Worm (Caenorhabditis elegans): Measurements from ENCODE around the gene cutl-24.

The cutl-24 gene

ce11 chrIV:125881-126781, 38.7 kb upstream of the cutl-24 start, which contains the start of the genes grld-1 and cox-6C (continued):
- peak; percentile 67 for TF ChIP-seq tbx-2 (tag; optimal IDR thresholded peaks at IDR 0.05)

- TF ChIP-seq nhr-85 (tag) = peak; percentile 27
- no peak for TF ChIP-seq irx-1 (tag; optimal IDR thresholded peaks at IDR 0.05)
- TF ChIP-seq lin-14 (GFP tag; optimal IDR thresholded peaks at IDR 0.05) = peak; percentile 58
Observed at ce11 chrIV:128525-128924, 36.4 kb upstream of the cutl-24 start.

ce11 chrIV:130150-130549, 34.7 kb upstream of the cutl-24 start:
- TF ChIP-seq lsy-2 (tag; optimal IDR thresholded peaks at IDR 0.05) (peak in 1 of 2 experiments; percentile 11), pax-3 (tag; optimal IDR thresholded peaks at IDR 0.05) (no peak), lin-14 (GFP tag; optimal IDR thresholded peaks at IDR 0.05) (peak; percentile 5), ces-1 (GFP tag; optimal IDR thresholded peaks at IDR 0.05) (no peak)

- TF ChIP-seq lsy-2 (tag; optimal IDR thresholded peaks at IDR 0.05) = peak in 1 of 2 experiments; percentile 40
- peak; percentile 42 for TF ChIP-seq nhr-47 (tag; optimal IDR thresholded peaks at IDR 0.05)
- peak in 1 of 3 experiments; percentile 12 for TF ChIP-seq dpl-1 (GFP tag; optimal IDR thresholded peaks at IDR 0.05)
- TF ChIP-seq zag-1 (tag; optimal IDR thresholded peaks at IDR 0.05) = no peak
- peak in 1 of 3 experiments; percentile 25 for TF ChIP-seq ceh-82 (tag; optimal IDR thresholded peaks at IDR 0.05)
- TF ChIP-seq sox-4 (tag; optimal IDR thresholded peaks at IDR 0.05) = peak; percentile 37
- no peak for TF ChIP-seq pax-3 (tag; optimal IDR thresholded peaks at IDR 0.05)
- no peak for TF ChIP-seq ztf-4 (tag; optimal IDR thresholded peaks at IDR 0.05)
- peak; percentile 33 for TF ChIP-seq swsn-7 (tag; optimal IDR thresholded peaks at IDR 0.05)
- TF ChIP-seq aly-2 (tag; optimal IDR thresholded peaks at IDR 0.05) = no peak
- TF ChIP-seq ets-5 (GFP tag; IDR thresholded peaks at IDR 0.05) = no peak
- peak; percentile 73 for TF ChIP-seq lin-14 (GFP tag; optimal IDR thresholded peaks at IDR 0.05)
- peak; percentile 73 for TF ChIP-seq fkh-8 (tag; optimal IDR thresholded peaks at IDR 0.05)
- TF ChIP-seq mab-9 (GFP tag; IDR thresholded peaks at IDR 0.05) = no peak
- TF ChIP-seq lin-35 (GFP tag; optimal IDR thresholded peaks at IDR 0.05) = peak in 1 of 2 experiments; percentile 4
- peak; percentile 32 for TF ChIP-seq nhr-71 (tag; optimal IDR thresholded peaks at IDR 0.05)
- TF ChIP-seq tbx-2 (tag; optimal IDR thresholded peaks at IDR 0.05) = peak; percentile 18
- peak; percentile 61 for TF ChIP-seq unc-86 (tag; optimal IDR thresholded peaks at IDR 0.05)
- peak; percentile 67 for TF ChIP-seq egl-13 (tag; optimal IDR thresholded peaks at IDR 0.05)
- peak; percentile 39 for TF ChIP-seq dsc-1 (tag; optimal IDR thresholded peaks at IDR 0.05)
- TF ChIP-seq elt-2 (tag; optimal IDR thresholded peaks at IDR 0.05) = no peak
- TF ChIP-seq xbp-1 (tag; optimal IDR thresholded peaks at IDR 0.05) = peak; percentile 49
Observed at ce11 chrIV:132095-132494, 32.8 kb upstream of the cutl-24 start, which contains the start of gene daf-1. daf-1 (plus strand) TSS chrIV:132416.

ce11 chrIV:133968-134367, 30.9 kb upstream of the cutl-24 start:
- no peak for TF ChIP-seq dpl-1 (GFP tag; optimal IDR thresholded peaks at IDR 0.05)
- TF ChIP-seq nhr-47 (tag; optimal IDR thresholded peaks at IDR 0.05) = peak; percentile 33
- TF ChIP-seq dsc-1 (tag; optimal IDR thresholded peaks at IDR 0.05) = peak; percentile 83
- no peak for TF ChIP-seq lin-39 (tag; optimal IDR thresholded peaks at IDR 0.05)
- TF ChIP-seq egl-13 (tag; optimal IDR thresholded peaks at IDR 0.05) = peak; percentile 53
- TF ChIP-seq fkh-8 (tag; optimal IDR thresholded peaks at IDR 0.05) = peak; percentile 55

ce11 chrIV:139652-140051, 25.2 kb upstream of the cutl-24 start:
- TF ChIP-seq elt-2 (tag; optimal IDR thresholded peaks at IDR 0.05) (no peak), ceh-8 (GFP tag; optimal IDR thresholded peaks at IDR 0.05) (peak; percentile 29)

- TF ChIP-seq jun-1 (tag; optimal IDR thresholded peaks at IDR 0.05) = no peak
- no peak for TF ChIP-seq pax-3 (tag; optimal IDR thresholded peaks at IDR 0.05)
- TF ChIP-seq efl-3 (GFP tag; optimal IDR thresholded peaks at IDR 0.05) = no peak
- TF ChIP-seq nhr-90 (tag; optimal IDR thresholded peaks at IDR 0.05; ENCODE audit: poor library complexity) = no peak
- no peak for TF ChIP-seq unc-86 (tag; optimal IDR thresholded peaks at IDR 0.05)
- TF ChIP-seq efl-1 (optimal IDR thresholded peaks at IDR 0.05) = no peak
- TF ChIP-seq efl-1 (GFP tag; optimal IDR thresholded peaks at IDR 0.05 in 1 of 2) = no peak
- TF ChIP-seq C16A3.4 (tag; optimal IDR thresholded peaks at IDR 0.05) = no peak
- TF ChIP-seq grh-1 (GFP tag; IDR thresholded peaks at IDR 0.05) = no peak
- no peak for TF ChIP-seq snu-23 (GFP tag; optimal IDR thresholded peaks at IDR 0.05)
- no peak for TF ChIP-seq pqm-1 (tag; optimal IDR thresholded peaks at IDR 0.05)
- no peak for TF ChIP-seq lir-3 (tag; optimal IDR thresholded peaks at IDR 0.05; ENCODE audit: poor library complexity)
- TF ChIP-seq fkh-8 (tag; optimal IDR thresholded peaks at IDR 0.05) = no peak
- no peak for TF ChIP-seq mdl-1 (tag; optimal IDR thresholded peaks at IDR 0.05)
- TF ChIP-seq swsn-7 (tag; optimal IDR thresholded peaks at IDR 0.05) = no peak
- TF ChIP-seq nhr-85 (tag) = no peak
Observed at ce11 chrIV:141022-141421, 23.9 kb upstream of the cutl-24 start.
